Worm (Caenorhabditis elegans) whole organism, L3 larva: Measurements from ENCODE around the gene flp-15.
A peak's percentile ranks its signal among the peaks of the same experiment; 100 is the strongest.

Experiments used
- R02D3.7 ChIP-seq: fragments of 150-350 bp; optimal IDR thresholded peaks from 2 replicates; lab custom pipeline; 2014; ENCODE audit warnings: missing biosample characterization, missing genetic modification characterization
- ZK546.5 ChIP-seq: sonication (generic microtip); optimal IDR thresholded peaks from 2 replicates; lab custom pipeline; 2017; ENCODE audit warnings: missing biosample characterization, missing genetic modification characterization
- aly-2 ChIP-seq: fragments of 150-350 bp; optimal IDR thresholded peaks from 2 replicates; lab custom pipeline; 2014; ENCODE audit warnings: missing biosample characterization, missing genetic modification characterization
- ama-1 ChIP-seq: fragments of 150-350 bp; optimal IDR thresholded peaks from 2 replicates; lab custom pipeline; 2018
- ceh-28 ChIP-seq: fragments of 150-350 bp; optimal IDR thresholded peaks from 2 replicates; lab custom pipeline; 2014; ENCODE audit warnings: missing biosample characterization, missing genetic modification reagents, missing genetic modification characterization
- ceh-82 ChIP-seq: fragments of 150-350 bp; optimal IDR thresholded peaks from 2 replicates; lab custom pipeline; 2014; ENCODE audit warnings: missing biosample characterization, missing genetic modification characterization
- ceh-9 ChIP-seq: sonication (generic microtip); optimal IDR thresholded peaks from 2 replicates; lab custom pipeline; 2018; ENCODE audit warnings: missing biosample characterization, missing genetic modification characterization
- egl-27 ChIP-seq: sonication (generic microtip); optimal IDR thresholded peaks from 4 replicates; lab custom pipeline; 2017; ENCODE audit warnings: missing biosample characterization, missing genetic modification reagents, missing genetic modification characterization
- egl-5 ChIP-seq: fragments of 150-350 bp; optimal IDR thresholded peaks from 2 replicates; lab custom pipeline; 2017; ENCODE audit warnings: missing biosample characterization, missing genetic modification reagents, missing genetic modification characterization, inconsistent platforms
- elt-1 ChIP-seq: fragments of 150-350 bp; optimal IDR thresholded peaks from 2 replicates; lab custom pipeline; 2014; ENCODE audit warnings: missing biosample characterization, missing genetic modification characterization
- elt-2 ChIP-seq: sonication (generic microtip); optimal IDR thresholded peaks from 2 replicates; lab custom pipeline; 2016; ENCODE audit warnings: missing genetic modification reagents, mild to moderate bottlenecking, missing genetic modification characterization, missing compliant biosample characterization
- eor-1 ChIP-seq, 2 experiments: fragments of 150-350 bp; optimal IDR thresholded peaks; 2 replicates each; lab custom pipeline; 2014 to 2018; ENCODE audit warnings: missing biosample characterization in 2 of 2, missing genetic modification characterization in 2 of 2
- fkh-10 ChIP-seq: sonication (generic microtip); optimal IDR thresholded peaks from 2 replicates; lab custom pipeline; 2017; ENCODE audit warnings: missing biosample characterization, missing genetic modification reagents, missing genetic modification characterization
- fkh-2 ChIP-seq: fragments of 150-350 bp; optimal IDR thresholded peaks from 2 replicates; lab custom pipeline; 2014; ENCODE audit warnings: missing biosample characterization, missing genetic modification reagents, missing genetic modification characterization
- fos-1 ChIP-seq: fragments of 150-350 bp; optimal IDR thresholded peaks from 2 replicates; lab custom pipeline; 2014; ENCODE audit warnings: missing biosample characterization, missing genetic modification characterization
- jun-1 ChIP-seq: fragments of 150-350 bp; optimal IDR thresholded peaks from 2 replicates; lab custom pipeline; 2014; ENCODE audit warnings: missing biosample characterization, missing genetic modification reagents, missing genetic modification characterization
- lin-39 ChIP-seq: fragments of 150-350 bp; optimal IDR thresholded peaks from 2 replicates; lab custom pipeline; 2018; ENCODE audit warnings: missing biosample characterization, missing genetic modification reagents, missing genetic modification characterization
- mml-1 ChIP-seq: fragments of 150-350 bp; sonication (generic microtip); optimal IDR thresholded peaks from 3 replicates; lab custom pipeline; 2014; ENCODE audit warnings: missing biosample characterization, missing genetic modification characterization
- nfya-1 ChIP-seq: sonication (generic microtip); optimal IDR thresholded peaks from 2 replicates; lab custom pipeline; 2017; ENCODE audit warnings: missing genetic modification characterization, mild to moderate bottlenecking, missing compliant biosample characterization, antibody characterized with exemption, moderate library complexity; ENCODE audit not compliant: insufficient read depth
- nhr-11 ChIP-seq: fragments of 150-350 bp; optimal IDR thresholded peaks from 2 replicates; lab custom pipeline; 2014; ENCODE audit warnings: missing biosample characterization, missing genetic modification characterization
- nhr-12 ChIP-seq: fragments of 150-350 bp; optimal IDR thresholded peaks from 2 replicates; lab custom pipeline; 2014; ENCODE audit warnings: missing biosample characterization, missing genetic modification characterization
- nhr-25 ChIP-seq: sonication (generic microtip); optimal IDR thresholded peaks from 2 replicates; lab custom pipeline; 2017; ENCODE audit warnings: missing biosample characterization, missing genetic modification characterization
- nhr-28 ChIP-seq: fragments of 150-350 bp; optimal IDR thresholded peaks from 2 replicates; lab custom pipeline; 2014; ENCODE audit warnings: missing biosample characterization, missing genetic modification characterization
- nhr-67 ChIP-seq: fragments of 150-350 bp; optimal IDR thresholded peaks from 2 replicates; lab custom pipeline; 2014; ENCODE audit warnings: missing biosample characterization, missing genetic modification characterization
- nhr-76 ChIP-seq: fragments of 150-350 bp; sonication (generic microtip); optimal IDR thresholded peaks from 5 replicates; lab custom pipeline; 2014; ENCODE audit warnings: missing biosample characterization, missing genetic modification characterization
- nhr-77 ChIP-seq: fragments of 150-350 bp; optimal IDR thresholded peaks from 2 replicates; lab custom pipeline; 2014; ENCODE audit warnings: missing biosample characterization, missing genetic modification characterization
- skn-1 ChIP-seq: fragments of 150-350 bp; optimal IDR thresholded peaks from 2 replicates; lab custom pipeline; 2014; ENCODE audit warnings: missing biosample characterization, missing genetic modification characterization
- snpc-4 ChIP-seq: fragments of 150-350 bp; optimal IDR thresholded peaks from 2 replicates; lab custom pipeline; 2014; ENCODE audit warnings: missing biosample characterization, missing genetic modification characterization
- tbx-2 ChIP-seq: sonication (generic microtip); optimal IDR thresholded peaks from 2 replicates; lab custom pipeline; 2016; ENCODE audit warnings: mild to moderate bottlenecking, missing genetic modification characterization, missing compliant biosample characterization
- unc-39 ChIP-seq: sonication (generic microtip); optimal IDR thresholded peaks from 4 replicates; lab custom pipeline; 2017; ENCODE audit warnings: missing biosample characterization, missing genetic modification characterization
- ztf-11 ChIP-seq: fragments of 150-350 bp; optimal IDR thresholded peaks from 2 replicates; lab custom pipeline; 2014; ENCODE audit warnings: missing biosample characterization, missing genetic modification characterization
- ztf-4 ChIP-seq: fragments of 150-350 bp; optimal IDR thresholded peaks from 2 replicates; lab custom pipeline; 2014; ENCODE audit warnings: missing biosample characterization, missing genetic modification characterization

The flp-15 gene

DNA sequence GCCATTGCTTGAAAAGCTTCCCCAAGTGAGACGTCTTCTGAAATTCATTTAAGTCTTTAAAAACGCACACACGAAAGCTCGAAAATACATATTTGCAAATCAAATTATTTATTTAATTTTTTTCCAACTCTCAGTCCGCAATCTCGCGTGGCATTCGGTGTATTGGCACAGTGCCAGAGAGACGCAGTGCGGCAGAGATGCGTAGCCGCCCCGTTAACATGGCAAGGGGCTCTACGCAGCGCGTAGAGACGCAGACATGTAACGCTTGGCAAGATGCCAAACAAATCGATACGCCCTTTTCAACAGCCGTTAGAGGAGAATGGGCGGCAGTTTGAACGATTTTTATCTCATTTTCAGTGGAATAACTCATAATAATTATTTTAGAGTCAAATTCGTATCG lies 24.1 kb downstream of the flp-15 start, which contains the start of the genes drr-2 and set-16 (continued):
- TF ChIP-seq skn-1 = peak; percentile 94

DNA sequence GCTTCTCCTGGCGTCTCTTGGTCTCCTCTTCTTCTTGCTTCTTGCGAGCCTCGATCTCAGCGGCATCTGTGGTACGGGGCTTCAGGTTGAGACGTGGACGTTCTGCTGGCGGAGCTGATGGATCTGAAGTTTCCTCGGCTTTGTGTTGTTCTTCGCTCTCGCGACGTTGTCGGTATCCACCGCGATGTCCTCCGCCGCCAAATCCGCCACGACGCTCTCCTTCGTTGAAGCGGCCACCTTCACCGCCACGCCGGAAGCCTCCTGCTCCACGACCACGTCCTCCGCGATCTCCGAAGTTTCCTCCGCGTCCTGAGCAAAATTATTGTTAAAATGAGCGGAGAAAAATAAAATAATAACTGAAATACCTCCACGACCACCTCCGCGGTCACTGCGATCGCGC lies 24.9 kb downstream of the flp-15 start:
- TF ChIP-seq unc-39 (tag; lab: Kevin White, UChicago) (no peak), ztf-4 (tag; lab: Kevin White, UChicago) (no peak), egl-27 (tag; lab: Kevin White, UChicago) (no peak), nhr-25 (tag; lab: Kevin White, UChicago) (no peak), elt-1 (tag; lab: Kevin White, UChicago) (no peak), fkh-10 (GFP tag; lab: Kevin White, UChicago) (no peak), nhr-11 (tag; lab: Kevin White, UChicago) (no peak), elt-2 (tag; lab: Kevin White, UChicago) (no peak), lin-39 (no peak), aly-2 (tag; lab: Kevin White, UChicago) (no peak), tbx-2 (tag; lab: Kevin White, UChicago) (no peak), mml-1 (tag; lab: Kevin White, UChicago) (no peak), egl-5 (tag; lab: Kevin White, UChicago) (no peak), jun-1 (tag; lab: Kevin White, UChicago) (no peak)

DNA sequence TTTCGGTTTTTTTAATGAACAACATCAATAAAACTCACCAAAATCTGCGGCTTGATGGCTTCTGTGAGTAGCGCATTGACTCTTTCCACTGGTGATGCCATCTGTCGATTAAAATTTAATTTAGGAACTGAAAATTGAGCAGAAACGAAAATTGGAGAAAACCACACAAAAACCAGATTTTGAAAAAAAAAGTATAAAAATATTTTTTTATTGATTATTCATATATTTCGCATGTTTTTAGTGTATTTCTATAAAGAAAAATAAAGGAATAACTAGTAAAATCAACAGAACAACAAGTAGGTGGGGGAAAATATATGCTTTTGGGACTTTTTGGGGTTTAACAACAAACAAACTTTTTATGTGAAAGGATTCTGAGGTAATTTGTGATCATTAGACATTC lies 25.4 kb downstream of the flp-15 start, which contains the start of gene T12D8.10:
TSS of gene T12D8.10 (minus strand) at position 101 of the 400 bp plus-strand sequence.
- TF ChIP-seq skn-1 (no peak), ceh-9 (tag; lab: Kevin White, UChicago) (no peak)

DNA sequence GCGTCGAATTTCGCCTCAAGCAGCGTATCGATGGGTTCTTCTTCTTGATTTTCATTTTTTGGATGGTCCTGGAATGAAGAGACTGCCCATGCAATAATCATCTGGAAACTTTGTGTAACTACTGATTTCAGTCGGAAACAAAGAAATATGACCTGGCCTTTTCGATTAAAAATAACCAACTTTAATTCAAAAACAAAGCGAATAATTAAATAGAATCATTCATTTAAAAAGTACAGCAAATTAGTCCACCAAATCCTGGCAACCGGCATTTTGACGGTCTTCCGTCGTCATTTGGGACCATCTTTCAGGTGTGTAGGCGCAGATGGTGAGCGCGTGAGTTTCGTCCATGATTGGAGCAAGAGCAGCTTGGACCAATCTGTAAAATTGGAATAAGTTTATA lies 26.1 kb downstream of the flp-15 start, which contains the start of gene acbp-5:
TSS of gene acbp-5 (minus strand) at position 101 of the 400 bp plus-strand sequence.
- TF ChIP-seq nhr-67 (no peak), elt-2 (tag; lab: Kevin White, UChicago) (no peak), ama-1 (no peak), fos-1 (tag; lab: Kevin White, UChicago) (no peak), nhr-28 (tag; lab: Kevin White, UChicago) (no peak), aly-2 (tag; lab: Kevin White, UChicago) (no peak), nfya-1 (tag; lab: Kevin White, UChicago) (no peak), elt-1 (tag; lab: Kevin White, UChicago) (no peak), ZK546.5 (tag; lab: Kevin White, UChicago) (no peak), lin-39 (no peak), R02D3.7 (tag; lab: Kevin White, UChicago) (no peak), ztf-11 (tag; lab: Kevin White, UChicago) (no peak), ceh-28 (no peak)

DNA sequence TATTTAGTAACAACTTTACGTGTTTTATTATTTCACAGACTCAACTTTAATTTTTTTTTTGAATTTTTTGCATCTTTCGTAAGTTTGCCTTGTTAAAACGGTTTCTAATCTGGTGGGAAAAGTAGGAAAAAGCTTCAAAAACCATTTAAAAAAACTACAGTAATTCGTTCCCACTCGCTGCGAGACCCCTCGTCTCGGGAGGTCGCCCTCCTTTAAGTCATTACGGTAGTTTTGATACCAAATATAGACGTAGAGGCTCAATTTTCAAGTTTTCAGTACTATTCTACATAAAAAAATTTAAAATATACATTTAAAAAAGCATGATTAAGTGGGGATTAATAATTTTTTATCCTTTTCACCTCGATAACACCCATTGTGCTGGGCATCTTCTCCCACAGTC lies 26.8 kb downstream of the flp-15 start:
- no peak for TF ChIP-seq tbx-2 (tag; lab: Kevin White, UChicago)
- no peak for TF ChIP-seq elt-2 (tag; lab: Kevin White, UChicago)
- TF ChIP-seq nhr-67 = no peak
- TF ChIP-seq snpc-4 (tag; lab: Kevin White, UChicago) = no peak
- no peak for TF ChIP-seq mml-1 (tag; lab: Kevin White, UChicago)
- TF ChIP-seq aly-2 (tag; lab: Kevin White, UChicago) = no peak
- TF ChIP-seq ztf-11 (tag; lab: Kevin White, UChicago) = no peak
- TF ChIP-seq nhr-12 (tag; lab: Kevin White, UChicago) = no peak
- TF ChIP-seq ceh-28 = no peak
- no peak for TF ChIP-seq ceh-82 (tag; lab: Kevin White, UChicago)
- TF ChIP-seq eor-1 (tag; optimal IDR thresholded peaks at IDR 0.05; lab: Kevin White, UChicago) = no peak
- no peak for TF ChIP-seq nhr-77
- no peak for TF ChIP-seq elt-1 (tag; lab: Kevin White, UChicago)
- no peak for TF ChIP-seq egl-5 (tag; lab: Kevin White, UChicago)
- no peak for TF ChIP-seq ztf-4 (tag; lab: Kevin White, UChicago)
- no peak for TF ChIP-seq nhr-25 (tag; lab: Kevin White, UChicago)
- no peak for TF ChIP-seq nhr-76 (tag; lab: Kevin White, UChicago)
- TF ChIP-seq fkh-2 (tag; lab: Kevin White, UChicago) = no peak
- TF ChIP-seq ZK546.5 (tag; lab: Kevin White, UChicago) = no peak

DNA sequence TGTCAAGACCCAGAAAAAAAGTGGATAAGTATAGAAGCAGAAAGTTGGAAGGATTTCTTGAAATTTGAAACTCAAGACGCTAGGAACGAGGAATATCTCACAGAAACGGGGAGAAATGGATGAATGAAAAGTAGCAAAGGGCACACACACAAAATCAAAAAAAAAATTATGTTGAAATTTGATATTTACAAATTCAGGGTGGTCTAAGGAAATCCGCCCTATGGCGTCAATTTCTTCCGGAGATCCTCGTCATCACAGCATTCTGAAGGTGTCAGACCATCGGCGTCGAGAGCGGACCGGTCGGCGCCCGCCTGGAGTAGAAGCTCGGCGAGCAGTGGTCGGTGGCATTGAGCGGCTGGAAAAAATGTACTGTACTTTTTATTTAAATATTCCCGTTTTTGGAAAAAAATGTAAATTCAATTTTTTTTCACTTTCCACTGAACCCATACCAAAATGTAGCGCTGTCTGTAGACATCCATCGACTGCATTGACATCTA lies 27.6 kb downstream of the flp-15 start:
- TF ChIP-seq nhr-28 (tag; lab: Kevin White, UChicago) (no peak), ceh-82 (tag; lab: Kevin White, UChicago) (no peak), lin-39 (no peak)
- TF ChIP-seq, all 47 proteins: peak for 0
